Fruit fly (Drosophila melanogaster) whole organism, pupa: ENCODE measurements around the gene CG46394.

Experiments used
- CG10348 ChIP-seq: fragments of 200-800 bp; sonication (Bioruptor generic); IDR thresholded peaks from 2 replicates; pipeline ENCODE4 v1.3.6; 2022; ENCODE audit warnings: missing biosample characterization, missing genetic modification characterization
- CG12605 ChIP-seq: fragments of 200-800 bp; sonication (Bioruptor generic); IDR thresholded peaks from 2 replicates; pipeline ENCODE4 v1.3.6; 2022; ENCODE audit warnings: missing biosample characterization, missing genetic modification characterization
- CG13204 ChIP-seq: fragments of 200-800 bp; sonication (Bioruptor generic); optimal IDR thresholded peaks from 2 replicates; lab custom pipeline; 2018; ENCODE audit warnings: missing biosample characterization, mild to moderate bottlenecking, missing genetic modification characterization, moderate library complexity
- CG14655 ChIP-seq: fragments of 200-800 bp; sonication (Bioruptor generic); optimal IDR thresholded peaks from 3 replicates; lab custom pipeline; 2017; ENCODE audit warnings: mild to moderate bottlenecking, missing biosample characterization, missing genetic modification reagents, missing genetic modification characterization
- CG15710 ChIP-seq: fragments of 200-800 bp; sonication (Bioruptor generic); optimal IDR thresholded peaks from 2 replicates; lab custom pipeline; 2018; ENCODE audit warnings: missing biosample characterization, mild to moderate bottlenecking, missing genetic modification characterization, moderate library complexity
- CG17806 ChIP-seq: fragments of 200-800 bp; sonication (Bioruptor generic); optimal IDR thresholded peaks from 2 replicates; lab custom pipeline; 2018; ENCODE audit warnings: missing biosample characterization, mild to moderate bottlenecking, missing genetic modification characterization, moderate library complexity
- CG32121 ChIP-seq: fragments of 200-800 bp; sonication (Bioruptor generic); IDR thresholded peaks from 2 replicates; pipeline ENCODE4 v1.3.6; 2022; ENCODE audit warnings: missing biosample characterization, missing genetic modification characterization
- CG34367 ChIP-seq: fragments of 200-800 bp; sonication (Bioruptor generic); optimal IDR thresholded peaks from 2 replicates; lab custom pipeline; 2018; ENCODE audit warnings: missing biosample characterization, mild to moderate bottlenecking, missing genetic modification characterization
- CG4496 ChIP-seq: fragments of 200-800 bp; sonication (Bioruptor generic); IDR thresholded peaks from 3 replicates; pipeline ENCODE4 v1.3.6; 2022; ENCODE audit warnings: missing biosample characterization, missing genetic modification characterization
- CG8159 ChIP-seq: fragments of 200-800 bp; sonication (Bioruptor generic); optimal IDR thresholded peaks from 3 replicates; lab custom pipeline; 2018; ENCODE audit warnings: missing biosample characterization, mild to moderate bottlenecking, missing genetic modification characterization, moderate library complexity
- CG8301 ChIP-seq: fragments of 200-800 bp; sonication (Bioruptor generic); optimal IDR thresholded peaks from 2 replicates; lab custom pipeline; 2018; ENCODE audit warnings: missing biosample characterization, mild to moderate bottlenecking, missing genetic modification characterization
- CG9948 ChIP-seq: fragments of 200-800 bp; sonication (Bioruptor generic); optimal IDR thresholded peaks from 2 replicates; lab custom pipeline; 2018; ENCODE audit warnings: missing biosample characterization, mild to moderate bottlenecking, missing genetic modification characterization, moderate library complexity
- D1 ChIP-seq: fragments of 200-800 bp; sonication (Bioruptor generic); optimal IDR thresholded peaks from 2 replicates; lab custom pipeline; 2018; ENCODE audit warnings: missing biosample characterization, mild to moderate bottlenecking, missing genetic modification characterization, moderate library complexity
- EcR ChIP-seq: fragments of 200-800 bp; sonication (Bioruptor generic); optimal IDR thresholded peaks from 3 replicates; lab custom pipeline; 2019; ENCODE audit warnings: missing biosample characterization, missing genetic modification characterization, mild to moderate bottlenecking, moderate library complexity, missing genetic modification reagents
- Ets98B ChIP-seq: fragments of 200-800 bp; sonication (Bioruptor generic); IDR thresholded peaks from 2 replicates; pipeline ENCODE4 v1.3.6; 2022; ENCODE audit warnings: missing biosample characterization, missing genetic modification characterization
- Pif1A ChIP-seq: fragments of 200-800 bp; sonication (Bioruptor generic); optimal IDR thresholded peaks from 3 replicates; lab custom pipeline; 2016; ENCODE audit warnings: missing biosample characterization, missing genetic modification characterization
- Pif1B ChIP-seq: fragments of 200-800 bp; sonication (Bioruptor generic); optimal IDR thresholded peaks from 3 replicates; lab custom pipeline; 2016; ENCODE audit warnings: missing biosample characterization, missing genetic modification characterization
- Snoo ChIP-seq: fragments of 200-800 bp; sonication (Bioruptor generic); optimal IDR thresholded peaks from 3 replicates; lab custom pipeline; 2017; ENCODE audit warnings: missing biosample characterization, mild to moderate bottlenecking, missing genetic modification characterization, inconsistent platforms
- fd96Ca ChIP-seq: fragments of 200-800 bp; sonication (Bioruptor generic); IDR thresholded peaks from 3 replicates; pipeline ENCODE4 v1.3.6; 2022; ENCODE audit warnings: missing biosample characterization, missing genetic modification characterization
- gl ChIP-seq: fragments of 200-800 bp; sonication (Bioruptor generic); optimal IDR thresholded peaks from 2 replicates; lab custom pipeline; 2018; ENCODE audit warnings: missing biosample characterization, mild to moderate bottlenecking, missing genetic modification characterization
- rn ChIP-seq: fragments of 200-800 bp; sonication (Bioruptor generic); IDR thresholded peaks from 2 replicates; pipeline ENCODE4 v1.3.6; 2022; ENCODE audit warnings: missing biosample characterization, missing genetic modification characterization

The CG46394 gene

dm6 chr3L:11626229-11626826 is 26.2 kb downstream of the CG46394 start, which contains the start of gene PCID2:
Gene PCID2 (plus strand): TSS chr3L:11626441.
- TF ChIP-seq CG9948 (tag; lab: Kevin White, UChicago) (no peak), CG10348 (GFP tag; lab: Robert Waterston, UW) (no peak)

- no peak for TF ChIP-seq CG32121 (GFP tag; lab: Robert Waterston, UW)
- TF ChIP-seq CG4496 (GFP tag; lab: Robert Waterston, UW), result peak; percentile 52; the same call in 2 of the 3 replicates
- no peak for TF ChIP-seq CG14655 (GFP tag; lab: Kevin White, UChicago)
Measured at dm6 chr3L:11627819-11628483, 27.8 kb downstream of the CG46394 start, which contains the start of gene Apt1. Gene Apt1 (plus strand): TSS chr3L:11628037.

- no peak for TF ChIP-seq fd96Ca
- no peak for TF ChIP-seq Pif1B (GFP tag; lab: Kevin White, UChicago)
- no peak for TF ChIP-seq EcR
- TF ChIP-seq CG17806 (tag; lab: Kevin White, UChicago), result no peak
- no peak for TF ChIP-seq CG15710 (tag; lab: Kevin White, UChicago)
- TF ChIP-seq CG8159 (tag; lab: Kevin White, UChicago), result no peak
- TF ChIP-seq gl (tag; lab: Kevin White, UChicago), result no peak
- TF ChIP-seq CG12605 (GFP tag; lab: Robert Waterston, UW), result no peak
- TF ChIP-seq CG14655 (GFP tag; lab: Kevin White, UChicago), result no peak
- TF ChIP-seq Pif1A (GFP tag; lab: Kevin White, UChicago), result no peak
- TF ChIP-seq Snoo (tag; lab: Kevin White, UChicago), result no peak
- no peak for TF ChIP-seq D1
- TF ChIP-seq CG4496 (GFP tag; lab: Robert Waterston, UW), result no peak
- TF ChIP-seq CG13204, result no peak
- TF ChIP-seq CG10348 (GFP tag; lab: Robert Waterston, UW), result no peak
- no peak for TF ChIP-seq Ets98B (GFP tag; lab: Robert Waterston, UW)
- TF ChIP-seq CG8301 (tag; lab: Kevin White, UChicago), result no peak
- no peak for TF ChIP-seq CG34367 (tag; lab: Kevin White, UChicago)
- no peak for TF ChIP-seq CG9948 (tag; lab: Kevin White, UChicago)
Measured at dm6 chr3L:11630684-11631083, 30.5 kb downstream of the CG46394 start.

dm6 chr3L:11631092-11631491 is 30.9 kb downstream of the CG46394 start, which contains the start of gene CG32091:
Gene CG32091 (plus strand): TSS chr3L:11631392.
- no peak for TF ChIP-seq rn (GFP tag; lab: Robert Waterston, UW)
- TF ChIP-seq fd96Ca, result no peak
- no peak for TF ChIP-seq Ets98B (GFP tag; lab: Robert Waterston, UW)
- TF ChIP-seq CG34367 (tag; lab: Kevin White, UChicago), result no peak
- TF ChIP-seq CG13204, result no peak
- TF ChIP-seq Snoo (tag; lab: Kevin White, UChicago), result no peak
- TF ChIP-seq gl (tag; lab: Kevin White, UChicago), result no peak
- TF ChIP-seq CG14655 (GFP tag; lab: Kevin White, UChicago), result no peak
- no peak for TF ChIP-seq CG8159 (tag; lab: Kevin White, UChicago)
- TF ChIP-seq CG4496 (GFP tag; lab: Robert Waterston, UW), result no peak
- no peak for TF ChIP-seq CG10348 (GFP tag; lab: Robert Waterston, UW)
- TF ChIP-seq CG9948 (tag; lab: Kevin White, UChicago), result no peak
- no peak for TF ChIP-seq CG15710 (tag; lab: Kevin White, UChicago)
- TF ChIP-seq CG32121 (GFP tag; lab: Robert Waterston, UW), result no peak
- TF ChIP-seq Pif1B (GFP tag; lab: Kevin White, UChicago), result no peak

dm6 chr3L:11634551-11634950 is 34.4 kb downstream of the CG46394 start:
- TF ChIP-seq Pif1B (GFP tag; lab: Kevin White, UChicago) (peak; percentile 56), CG12605 (GFP tag; lab: Robert Waterston, UW) (peak; percentile 94), CG9948 (tag; lab: Kevin White, UChicago) (peak; percentile 24), CG13204 (peak; percentile 71), Pif1A (GFP tag; lab: Kevin White, UChicago) (peak; percentile 44), CG17806 (tag; lab: Kevin White, UChicago) (peak; percentile 48), CG8159 (tag; lab: Kevin White, UChicago) (peak; percentile 50), rn (GFP tag; lab: Robert Waterston, UW) (no peak), CG10348 (GFP tag; lab: Robert Waterston, UW) (no peak), CG8301 (tag; lab: Kevin White, UChicago) (peak; percentile 66), CG15710 (tag; lab: Kevin White, UChicago) (peak; percentile 64), CG34367 (tag; lab: Kevin White, UChicago) (peak; percentile 73), CG14655 (GFP tag; lab: Kevin White, UChicago) (peak; percentile 80), Ets98B (GFP tag; lab: Robert Waterston, UW) (peak; percentile 54), gl (tag; lab: Kevin White, UChicago) (peak; percentile 69), fd96Ca (no peak; the same call in 1 of the 3 replicates), D1 (no peak), CG32121 (GFP tag; lab: Robert Waterston, UW) (peak; percentile 58), Snoo (tag; lab: Kevin White, UChicago) (no peak), EcR (no peak), CG4496 (GFP tag; lab: Robert Waterston, UW) (peak; percentile 83)
